Worm (Caenorhabditis elegans) whole organism, L1 larva: ENCODE results near the gene F40C5.1.

ENCODE experiments used
- C34B4.2 ChIP-seq: sonication (generic microtip); optimal IDR thresholded peaks from 2 replicates; lab custom pipeline; 2017; ENCODE audit warnings: mild to moderate bottlenecking, missing genetic modification characterization, missing compliant biosample characterization
- F16B12.6 ChIP-seq: fragments of 150-350 bp; optimal IDR thresholded peaks from 2 replicates; lab custom pipeline; 2014; ENCODE audit warnings: missing biosample characterization, missing genetic modification characterization
- aha-1 ChIP-seq: fragments of 150-350 bp; optimal IDR thresholded peaks from 2 replicates; lab custom pipeline; 2014; ENCODE audit warnings: missing biosample characterization, missing genetic modification characterization
- ama-1 ChIP-seq: fragments of 150-350 bp; optimal IDR thresholded peaks from 2 replicates; lab custom pipeline; 2014
- ceh-8 ChIP-seq: fragments of 200-800 bp; sonication (Bioruptor generic); optimal IDR thresholded peaks from 2 replicates; lab custom pipeline; 2018; ENCODE audit warnings: mild to moderate bottlenecking, missing genetic modification characterization, moderate library complexity, missing compliant biosample characterization
- ceh-82 ChIP-seq, 3 experiments: fragments of 150-350 bp in 1 of 3; sonication (generic microtip) in 2 of 3; optimal IDR thresholded peaks; 2 replicates each; lab custom pipeline; 2014 to 2017; ENCODE audit warnings: missing biosample characterization in 3 of 3, missing genetic modification characterization in 3 of 3
- ceh-90 ChIP-seq: sonication (generic microtip); optimal IDR thresholded peaks from 2 replicates; lab custom pipeline; 2016; ENCODE audit warnings: missing genetic modification characterization, missing compliant biosample characterization
- ces-1 ChIP-seq: fragments of 150-350 bp; optimal IDR thresholded peaks from 2 replicates; lab custom pipeline; 2014; ENCODE audit warnings: missing biosample characterization, missing genetic modification reagents, missing genetic modification characterization
- dpl-1 ChIP-seq, 3 experiments: fragments of 150-350 bp in 2 of 3; sonication (generic microtip) in 1 of 3; optimal IDR thresholded peaks; 2 replicates each; lab custom pipeline; 2014 to 2017; ENCODE audit warnings: missing biosample characterization in 3 of 3, missing genetic modification characterization in 3 of 3, missing genetic modification reagents in 3 of 3
- dsc-1 ChIP-seq: sonication (generic microtip); optimal IDR thresholded peaks from 2 replicates; lab custom pipeline; 2016; ENCODE audit warnings: mild to moderate bottlenecking, missing genetic modification characterization, missing compliant biosample characterization
- egl-27 ChIP-seq, 2 experiments: fragments of 150-350 bp in 1 of 2; sonication (generic microtip); optimal IDR thresholded peaks; 3 replicates each; lab custom pipeline; 2017 to 2018; ENCODE audit warnings: missing biosample characterization in 2 of 2, missing genetic modification characterization in 2 of 2, missing genetic modification reagents in 2 of 2
- elt-3 ChIP-seq, 6 experiments: fragments of 150-350 bp in 1 of 6; sonication (generic microtip); optimal IDR thresholded peaks; 2 replicates each; lab custom pipeline; 2017 to 2018; ENCODE audit warnings: missing biosample characterization in 6 of 6, missing genetic modification characterization in 6 of 6, inconsistent platforms in 1 of 6
- ets-5 ChIP-seq: fragments of 200-800 bp; sonication (Bioruptor generic); IDR thresholded peaks from 2 replicates; pipeline ENCODE4 v1.3.6; 2022; ENCODE audit warnings: missing genetic modification characterization, missing compliant biosample characterization
- fkh-8 ChIP-seq: sonication (generic microtip); optimal IDR thresholded peaks from 2 replicates; lab custom pipeline; 2016; ENCODE audit warnings: mild to moderate bottlenecking, missing genetic modification characterization, missing compliant biosample characterization
- fos-1 ChIP-seq: fragments of 150-350 bp; optimal IDR thresholded peaks from 2 replicates; lab custom pipeline; 2014; ENCODE audit warnings: missing biosample characterization, missing genetic modification characterization
- grh-1 ChIP-seq: fragments of 200-800 bp; sonication (Bioruptor generic); IDR thresholded peaks from 2 replicates; pipeline ENCODE4 v1.3.6; 2022; ENCODE audit warnings: missing genetic modification reagents, missing genetic modification characterization, missing compliant biosample characterization
- hpl-2 ChIP-seq: fragments of 150-350 bp; optimal IDR thresholded peaks from 2 replicates; lab custom pipeline; 2014; ENCODE audit warnings: missing biosample characterization, missing genetic modification reagents, missing genetic modification characterization
- irx-1 ChIP-seq: sonication (generic microtip); optimal IDR thresholded peaks from 2 replicates; lab custom pipeline; 2016; ENCODE audit warnings: missing genetic modification characterization, missing compliant biosample characterization
- isw-1 ChIP-seq: fragments of 200-800 bp; sonication (Bioruptor generic); IDR thresholded peaks from 2 replicates; pipeline ENCODE4 v1.3.6; 2022; ENCODE audit warnings: missing genetic modification characterization, missing compliant biosample characterization
- jun-1 ChIP-seq: fragments of 150-350 bp; optimal IDR thresholded peaks from 2 replicates; lab custom pipeline; 2014; ENCODE audit warnings: missing biosample characterization, missing genetic modification reagents, missing genetic modification characterization
- lin-14 ChIP-seq: fragments of 200-800 bp; sonication (Bioruptor generic); optimal IDR thresholded peaks from 2 replicates; lab custom pipeline; 2018; ENCODE audit warnings: mild to moderate bottlenecking, missing genetic modification characterization, moderate library complexity, missing compliant biosample characterization
- lin-39 ChIP-seq: fragments of 150-350 bp; optimal IDR thresholded peaks from 2 replicates; lab custom pipeline; 2014; ENCODE audit warnings: missing biosample characterization, missing genetic modification reagents, missing genetic modification characterization
- lsy-2 ChIP-seq, 2 experiments: fragments of 150-350 bp; optimal IDR thresholded peaks; 2 replicates each; lab custom pipeline; 2014; ENCODE audit warnings: missing biosample characterization in 2 of 2, missing genetic modification characterization in 2 of 2
- mdl-1 ChIP-seq, 2 experiments: fragments of 150-350 bp; optimal IDR thresholded peaks; 2 replicates each; lab custom pipeline; 2014 to 2017; ENCODE audit warnings: missing biosample characterization in 2 of 2, missing genetic modification characterization in 2 of 2, inconsistent platforms in 1 of 2
- nhr-47 ChIP-seq: sonication (generic microtip); optimal IDR thresholded peaks from 2 replicates; lab custom pipeline; 2016; ENCODE audit warnings: mild to moderate bottlenecking, missing genetic modification characterization, moderate library complexity, missing compliant biosample characterization
- nhr-71 ChIP-seq: sonication (generic microtip); optimal IDR thresholded peaks from 2 replicates; lab custom pipeline; 2016; ENCODE audit warnings: mild to moderate bottlenecking, missing genetic modification characterization, moderate library complexity, missing compliant biosample characterization
- nhr-76 ChIP-seq: sonication (generic microtip); optimal IDR thresholded peaks from 2 replicates; lab custom pipeline; 2017; ENCODE audit warnings: missing biosample characterization, missing genetic modification characterization
- nhr-85 ChIP-seq: sonication (generic microtip); peaks from one replicate; lab custom pipeline; 2016; ENCODE audit warnings: missing genetic modification characterization, inconsistent platforms, missing compliant biosample characterization
- rnt-1 ChIP-seq: sonication (generic microtip); optimal IDR thresholded peaks from 2 replicates; lab custom pipeline; 2016; ENCODE audit warnings: mild to moderate bottlenecking, missing genetic modification characterization, moderate library complexity, missing compliant biosample characterization
- skn-1 ChIP-seq: fragments of 150-350 bp; optimal IDR thresholded peaks from 2 replicates; lab custom pipeline; 2014; ENCODE audit warnings: missing biosample characterization, missing genetic modification characterization
- sox-4 ChIP-seq: sonication (generic microtip); optimal IDR thresholded peaks from 2 replicates; lab custom pipeline; 2016; ENCODE audit warnings: missing genetic modification characterization, missing compliant biosample characterization
- sptf-1 ChIP-seq: fragments of 150-350 bp; optimal IDR thresholded peaks from 2 replicates; lab custom pipeline; 2014; ENCODE audit warnings: missing biosample characterization, missing genetic modification characterization
- swsn-7 ChIP-seq: sonication (generic microtip); optimal IDR thresholded peaks from 2 replicates; lab custom pipeline; 2016; ENCODE audit warnings: missing genetic modification characterization, missing compliant biosample characterization
- unc-62 ChIP-seq: fragments of 150-350 bp; optimal IDR thresholded peaks from 2 replicates; lab custom pipeline; 2014; ENCODE audit warnings: missing biosample characterization, missing genetic modification reagents, missing genetic modification characterization
- unc-98 ChIP-seq: fragments of 200-800 bp; sonication (Bioruptor generic); IDR thresholded peaks from 2 replicates; pipeline ENCODE4 v1.3.6; 2022; ENCODE audit warnings: missing genetic modification characterization, missing compliant biosample characterization
- ztf-11 ChIP-seq, 2 experiments: sonication (generic microtip); optimal IDR thresholded peaks; 2 replicates each; lab custom pipeline; 2016 to 2017; ENCODE audit warnings: missing genetic modification characterization in 2 of 2, missing biosample characterization in 1 of 2, missing compliant biosample characterization in 1 of 2

The F40C5.1 gene

ce11 chrV:3580385-3580784, 7.9 kb downstream of the F40C5.1 start (continued):
- TF ChIP-seq unc-98 (GFP tag; lab: Robert Waterston, UW) (no peak), lin-39 (tag; lab: Kevin White, UChicago) (no peak), dpl-1 (GFP tag; optimal IDR thresholded peaks at IDR 0.05; lab: Kevin White, UChicago) (no peak), skn-1 (tag; lab: Kevin White, UChicago) (no peak), sox-4 (no peak), dsc-1 (tag; lab: Kevin White, UChicago) (no peak), isw-1 (GFP tag; lab: Robert Waterston, UW) (no peak), swsn-7 (tag; lab: Kevin White, UChicago) (no peak)

- no peak for TF ChIP-seq elt-3 (tag; optimal IDR thresholded peaks at IDR 0.05; lab: Kevin White, UChicago)
- TF ChIP-seq ceh-8 (GFP tag; lab: Kevin White, UChicago): no peak
- no peak for TF ChIP-seq lin-14 (GFP tag; lab: Kevin White, UChicago)
- TF ChIP-seq ztf-11 (tag; optimal IDR thresholded peaks at IDR 0.05; lab: Kevin White, UChicago): no peak
- TF ChIP-seq irx-1 (tag; lab: Kevin White, UChicago): no peak
- peak in 1 of 2 experiments; percentile 9 for TF ChIP-seq mdl-1 (tag; optimal IDR thresholded peaks at IDR 0.05; lab: Kevin White, UChicago)
- no peak for TF ChIP-seq ceh-82 (tag; optimal IDR thresholded peaks at IDR 0.05; lab: Kevin White, UChicago)
- TF ChIP-seq unc-62: no peak
- peak; percentile 6 for TF ChIP-seq nhr-71 (tag; lab: Kevin White, UChicago)
- no peak for TF ChIP-seq hpl-2 (GFP tag; lab: Kevin White, UChicago)
These were observed 8.5 kb downstream of the F40C5.1 start for ce11 chrV:3581034-3581433.

DNA sequence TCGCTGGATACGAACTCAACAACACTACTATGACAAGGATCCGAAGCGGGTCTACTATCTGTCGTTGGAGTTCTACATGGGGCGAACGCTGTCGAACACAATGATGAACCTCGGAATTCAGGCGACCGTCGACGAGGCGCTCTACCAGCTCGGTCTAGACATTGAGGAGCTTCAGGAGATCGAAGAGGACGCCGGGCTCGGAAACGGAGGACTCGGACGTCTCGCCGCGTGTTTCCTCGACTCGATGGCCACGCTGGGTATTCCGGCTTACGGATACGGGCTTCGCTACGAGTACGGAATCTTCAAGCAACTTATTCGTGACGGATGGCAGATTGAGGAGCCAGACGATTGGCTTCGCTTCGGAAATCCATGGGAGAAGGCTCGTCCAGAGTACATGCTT, 9.1 kb downstream of the F40C5.1 start:
- TF ChIP-seq fkh-8 (tag; lab: Kevin White, UChicago): no peak
- TF ChIP-seq ztf-11 (tag; optimal IDR thresholded peaks at IDR 0.05; lab: Kevin White, UChicago): no peak
- TF ChIP-seq ces-1 (GFP tag; lab: Kevin White, UChicago): no peak
- TF ChIP-seq C34B4.2 (tag; lab: Kevin White, UChicago): no peak
- TF ChIP-seq rnt-1 (tag; lab: Kevin White, UChicago): no peak
- no peak for TF ChIP-seq F16B12.6 (tag; lab: Kevin White, UChicago)
- TF ChIP-seq ceh-90 (tag; lab: Kevin White, UChicago): no peak
- TF ChIP-seq lsy-2 (tag; optimal IDR thresholded peaks at IDR 0.05; lab: Kevin White, UChicago): no peak
- no peak for TF ChIP-seq jun-1 (tag; lab: Kevin White, UChicago)
- TF ChIP-seq egl-27 (tag; optimal IDR thresholded peaks at IDR 0.05; lab: Kevin White, UChicago): no peak
- TF ChIP-seq grh-1 (GFP tag; lab: Robert Waterston, UW): no peak
- TF ChIP-seq ama-1 (lab: Kevin White, UChicago): no peak
- no peak for TF ChIP-seq sptf-1
- no peak for TF ChIP-seq mdl-1 (tag; optimal IDR thresholded peaks at IDR 0.05; lab: Kevin White, UChicago)
- no peak for TF ChIP-seq nhr-76 (tag; lab: Kevin White, UChicago)
- no peak for TF ChIP-seq fos-1

DNA sequence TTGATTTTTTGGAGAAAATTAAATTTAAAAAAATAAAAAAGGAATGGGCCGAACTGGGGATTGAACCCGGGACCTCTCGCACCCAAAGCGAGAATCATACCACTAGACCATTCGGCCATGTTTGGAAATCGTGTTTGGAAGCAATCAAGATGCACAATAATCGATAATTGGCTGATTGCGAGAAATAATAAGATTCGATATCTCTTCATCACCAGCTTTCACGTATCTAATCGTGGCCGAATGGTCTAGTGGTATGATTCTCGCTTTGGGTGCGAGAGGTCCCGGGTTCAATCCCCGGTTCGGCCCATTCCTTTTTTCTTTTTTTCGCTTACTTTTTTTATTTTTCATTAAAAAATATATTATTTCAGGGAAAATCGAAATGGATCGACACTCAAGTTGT, 9.6 kb downstream of the F40C5.1 start:
- peak; percentile 36 for TF ChIP-seq nhr-85
- peak; percentile 15 for TF ChIP-seq nhr-71 (tag; lab: Kevin White, UChicago)
- TF ChIP-seq lsy-2 (tag; optimal IDR thresholded peaks at IDR 0.05; lab: Kevin White, UChicago): no peak

- TF ChIP-seq aha-1 (tag; lab: Kevin White, UChicago) (no peak), ets-5 (GFP tag; lab: Robert Waterston, UW) (no peak), nhr-47 (tag; lab: Kevin White, UChicago) (no peak)
These were observed 10.2 kb downstream of the F40C5.1 start for ce11 chrV:3582671-3583070.
